Worm (Caenorhabditis elegans) whole organism, L2 larva: ENCODE data around the gene F53F1.6.
A peak's percentile ranks its signal among the peaks of the same experiment; 100 is the strongest.

Experiments used
- aly-2 ChIP-seq: fragments of 150-350 bp; optimal IDR thresholded peaks from 2 replicates; lab custom pipeline; 2014; ENCODE audit warnings: missing biosample characterization, missing genetic modification characterization
- ama-1 ChIP-seq: fragments of 150-350 bp; optimal IDR thresholded peaks from 2 replicates; lab custom pipeline; 2018; ENCODE audit warnings: inconsistent platforms
- ceh-82 ChIP-seq: fragments of 150-350 bp; optimal IDR thresholded peaks from 2 replicates; lab custom pipeline; 2014; ENCODE audit warnings: missing biosample characterization, missing genetic modification characterization
- elt-1 ChIP-seq: fragments of 150-350 bp; optimal IDR thresholded peaks from 2 replicates; lab custom pipeline; 2014; ENCODE audit warnings: missing biosample characterization, missing genetic modification characterization
- lin-13 ChIP-seq: fragments of 150-350 bp; optimal IDR thresholded peaks from 2 replicates; lab custom pipeline; 2014; ENCODE audit warnings: missing biosample characterization, missing genetic modification reagents, missing genetic modification characterization
- lsy-2 ChIP-seq, 2 experiments: fragments of 150-350 bp in 1 of 2; sonication (generic microtip) in 1 of 2; optimal IDR thresholded peaks; 2 replicates each; lab custom pipeline; 2014 to 2017; ENCODE audit warnings: missing biosample characterization in 2 of 2, missing genetic modification characterization in 2 of 2
- mdl-1 ChIP-seq, 2 experiments: fragments of 150-350 bp in 1 of 2; sonication (generic microtip) in 1 of 2; optimal IDR thresholded peaks; 2 replicates each; lab custom pipeline; 2017; ENCODE audit warnings: missing biosample characterization in 2 of 2, missing genetic modification characterization in 2 of 2
- nhr-12 ChIP-seq: fragments of 150-350 bp; optimal IDR thresholded peaks from 2 replicates; lab custom pipeline; 2014; ENCODE audit warnings: missing biosample characterization, missing genetic modification characterization
- nhr-23 ChIP-seq: fragments of 150-350 bp; optimal IDR thresholded peaks from 2 replicates; lab custom pipeline; 2014; ENCODE audit warnings: missing biosample characterization, missing genetic modification reagents, missing genetic modification characterization
- nhr-237 ChIP-seq: fragments of 150-350 bp; optimal IDR thresholded peaks from 2 replicates; lab custom pipeline; 2014; ENCODE audit warnings: missing biosample characterization, missing genetic modification characterization
- snpc-4 ChIP-seq: fragments of 150-350 bp; optimal IDR thresholded peaks from 2 replicates; lab custom pipeline; 2014; ENCODE audit warnings: missing biosample characterization, missing genetic modification characterization
- unc-39 ChIP-seq: fragments of 150-350 bp; optimal IDR thresholded peaks from 2 replicates; lab custom pipeline; 2014; ENCODE audit warnings: missing biosample characterization, missing genetic modification characterization
- unc-62 ChIP-seq: fragments of 150-350 bp; optimal IDR thresholded peaks from 2 replicates; lab custom pipeline; 2014; ENCODE audit warnings: missing biosample characterization, missing genetic modification reagents, missing genetic modification characterization
- zag-1 ChIP-seq: fragments of 150-350 bp; optimal IDR thresholded peaks from 2 replicates; lab custom pipeline; 2014; ENCODE audit warnings: missing biosample characterization, missing genetic modification characterization

- TF ChIP-seq elt-1 (tag; lab: Kevin White, UChicago) (no peak), unc-62 (GFP tag; lab: Kevin White, UChicago) (no peak), lin-13 (GFP tag; lab: Kevin White, UChicago) (no peak), aly-2 (tag; lab: Kevin White, UChicago) (no peak), nhr-237 (no peak), mdl-1 (tag; optimal IDR thresholded peaks at IDR 0.05; lab: Kevin White, UChicago) (no peak), nhr-23 (no peak), lsy-2 (tag; optimal IDR thresholded peaks at IDR 0.05; lab: Kevin White, UChicago) (no peak), snpc-4 (no peak), nhr-12 (tag; lab: Kevin White, UChicago) (no peak), ama-1 (lab: Kevin White, UChicago) (peak; percentile 67), zag-1 (no peak), unc-39 (tag; lab: Kevin White, UChicago) (no peak), ceh-82 (tag; lab: Kevin White, UChicago) (no peak)
Observed at ce11 chrV:13411225-13411991, 6.0 kb downstream of the F53F1.6 start.
